Worm (Caenorhabditis elegans): Measurements from ENCODE around the gene W09B6.4.

DNA sequence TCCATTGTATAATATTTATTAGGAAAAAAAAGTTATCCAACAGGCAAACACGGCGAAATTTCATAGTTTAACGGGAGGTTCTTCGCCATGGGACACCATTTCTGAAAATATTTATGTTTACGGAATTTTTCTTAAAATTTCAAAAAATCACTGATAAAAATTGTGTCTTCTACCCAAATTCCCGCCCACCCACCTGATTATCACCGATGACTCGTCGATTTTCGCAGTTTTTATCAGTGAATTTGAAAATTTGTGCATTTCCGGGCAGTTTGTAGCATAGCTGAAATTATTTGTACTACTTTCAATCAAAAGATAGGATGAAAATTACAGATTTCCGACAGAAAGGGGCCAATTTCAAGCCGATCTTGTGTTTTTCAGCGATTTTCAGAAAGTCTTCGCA is 39.2 kb downstream of the W09B6.4 start:
- no peak for TF ChIP-seq unc-62 (GFP tag; optimal IDR thresholded peaks at IDR 0.05)
- TF ChIP-seq nhr-77 (tag; optimal IDR thresholded peaks at IDR 0.05) = no peak
- no peak for TF ChIP-seq ZK546.5 (tag; optimal IDR thresholded peaks at IDR 0.05)
- TF ChIP-seq nhr-12 (tag; optimal IDR thresholded peaks at IDR 0.05) = no peak
- no peak for TF ChIP-seq aly-2 (tag; optimal IDR thresholded peaks at IDR 0.05)
- no peak for TF ChIP-seq nhr-25 (tag; optimal IDR thresholded peaks at IDR 0.05)
- TF ChIP-seq ceh-28 (tag; optimal IDR thresholded peaks at IDR 0.05) = no peak
- TF ChIP-seq elt-1 (tag; optimal IDR thresholded peaks at IDR 0.05) = no peak
- TF ChIP-seq egl-27 (tag; optimal IDR thresholded peaks at IDR 0.05) = no peak
- TF ChIP-seq elt-2 (tag; optimal IDR thresholded peaks at IDR 0.05) = peak; percentile 91
- no peak for TF ChIP-seq ceh-9 (tag; optimal IDR thresholded peaks at IDR 0.05)

All from whole organism, L3 larva.